Fruit fly (Drosophila melanogaster): ENCODE data around the gene Uvrag.

Gene Uvrag

DNA sequence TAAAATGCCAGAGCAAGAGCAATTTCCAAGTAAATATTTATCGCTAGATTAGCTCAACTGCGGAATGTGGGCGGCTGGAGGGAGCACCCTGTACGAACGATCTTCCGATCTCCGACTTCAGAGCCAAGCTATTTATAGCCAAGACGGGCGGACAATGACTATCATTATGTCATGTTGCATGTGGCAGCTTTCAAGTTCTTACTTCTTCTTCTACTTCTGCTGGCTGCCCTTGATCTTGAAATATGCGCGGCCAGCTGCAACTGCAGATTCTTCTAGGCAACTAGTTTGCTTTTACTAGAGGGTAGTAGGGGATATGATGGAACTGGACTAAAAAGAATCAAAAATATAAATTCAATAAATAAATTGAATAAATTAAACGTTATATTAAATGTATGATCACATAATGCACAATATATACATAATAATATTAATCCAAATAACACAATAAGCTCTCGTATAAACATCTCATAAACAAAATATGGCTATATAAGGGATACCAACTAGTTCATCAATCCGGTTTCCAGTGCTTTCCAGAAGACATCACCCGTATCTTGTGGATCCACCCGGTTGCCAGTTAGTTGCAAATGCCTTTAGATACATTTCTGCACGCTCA lies 18.4 kb upstream of the Uvrag start:
- no peak for TF ChIP-seq CG6792 (GFP tag; optimal IDR thresholded peaks at IDR 0.05)
- TF ChIP-seq Hr38 (GFP tag; optimal IDR thresholded peaks at IDR 0.05), result no peak
- no peak for TF ChIP-seq dac (GFP tag; optimal IDR thresholded peaks at IDR 0.05)
- TF ChIP-seq CG6854 (GFP tag; optimal IDR thresholded peaks at IDR 0.05), result no peak
- TF ChIP-seq CG11762 (GFP tag; optimal IDR thresholded peaks at IDR 0.05; ENCODE audit: insufficient read depth), result no peak
- no peak for TF ChIP-seq fd59A (GFP tag; optimal IDR thresholded peaks at IDR 0.05)
- peak; percentile 52 for TF ChIP-seq OdsH (GFP tag; optimal IDR thresholded peaks at IDR 0.05)
- peak; percentile 17 for TF ChIP-seq CG3919 (GFP tag; optimal IDR thresholded peaks at IDR 0.05)
- TF ChIP-seq CG6276 (GFP tag; optimal IDR thresholded peaks at IDR 0.05), result peak; percentile 25
- no peak for TF ChIP-seq fd85E (GFP tag; optimal IDR thresholded peaks at IDR 0.05)
- TF ChIP-seq CG6163 (GFP tag; IDR thresholded peaks at IDR 0.05), result no peak
- TF ChIP-seq pdm3 (GFP tag; optimal IDR thresholded peaks at IDR 0.05), result no peak
- TF ChIP-seq Lpt (GFP tag; optimal IDR thresholded peaks at IDR 0.05), result peak; percentile 55
- TF ChIP-seq Sox14 (GFP tag; optimal IDR thresholded peaks at IDR 0.05), result peak; percentile 25
- no peak for TF ChIP-seq CG11294 (GFP tag; IDR thresholded peaks at IDR 0.05)
- TF ChIP-seq Sox102F (GFP tag; optimal IDR thresholded peaks at IDR 0.05), result no peak
- TF ChIP-seq CG10631 (GFP tag; optimal IDR thresholded peaks at IDR 0.05), result peak; percentile 51
- no peak for TF ChIP-seq CG8319 (GFP tag; optimal IDR thresholded peaks at IDR 0.05)
- peak; percentile 70 for TF ChIP-seq CG15336 (GFP tag; IDR thresholded peaks at IDR 0.05)
- peak; percentile 72 for TF ChIP-seq CG32006 (GFP tag; optimal IDR thresholded peaks at IDR 0.05)
- no peak for TF ChIP-seq svp (GFP tag)
- no peak for TF ChIP-seq CG11902 (GFP tag; optimal IDR thresholded peaks at IDR 0.05)
- TF ChIP-seq Blimp-1 (GFP tag; optimal IDR thresholded peaks at IDR 0.05), result no peak
- TF ChIP-seq CG6808 (GFP tag; optimal IDR thresholded peaks at IDR 0.05), result peak; percentile 51
- no peak for TF ChIP-seq fkh (GFP tag; optimal IDR thresholded peaks at IDR 0.05)
- TF ChIP-seq CG8119 (GFP tag; IDR thresholded peaks at IDR 0.05), result peak; percentile 72
- TF ChIP-seq Eip78C (GFP tag), result peak; percentile 71
- TF ChIP-seq CG31627 (GFP tag; optimal IDR thresholded peaks at IDR 0.05), result no peak
- peak; percentile 4 for TF ChIP-seq CG1621 (tag; optimal IDR thresholded peaks at IDR 0.05)
- peak; percentile 13 for TF ChIP-seq net (GFP tag; optimal IDR thresholded peaks at IDR 0.05)
- TF ChIP-seq Eip93F (GFP tag; optimal IDR thresholded peaks at IDR 0.05), result no peak
- peak; percentile 31; the same call in 1 of the 2 replicates for TF ChIP-seq Gug (GFP tag; IDR thresholded peaks at IDR 0.05)
- peak; percentile 51; the same call in 2 of the 3 replicates for TF ChIP-seq eg (GFP tag; IDR thresholded peaks at IDR 0.05)
- peak; percentile 55 for TF ChIP-seq Ets96B (tag; optimal IDR thresholded peaks at IDR 0.05)
- no peak for TF ChIP-seq CG7368 (GFP tag; optimal IDR thresholded peaks at IDR 0.05)
- no peak for TF ChIP-seq CG16779 (tag; optimal IDR thresholded peaks at IDR 0.05)
- peak; percentile 33 for TF ChIP-seq spab (GFP tag; optimal IDR thresholded peaks at IDR 0.05)
- TF ChIP-seq Hr39 (GFP tag; optimal IDR thresholded peaks at IDR 0.05), result no peak
- no peak for TF ChIP-seq vri (GFP tag; optimal IDR thresholded peaks at IDR 0.05)
- peak; percentile 76 for TF ChIP-seq dsx (GFP tag; optimal IDR thresholded peaks at IDR 0.05; ENCODE audit: poor library complexity, severe bottlenecking)
- TF ChIP-seq Eip75B (GFP tag; optimal IDR thresholded peaks at IDR 0.05), result no peak
- TF ChIP-seq Met (GFP tag; optimal IDR thresholded peaks at IDR 0.05), result no peak
- no peak for TF ChIP-seq Hr4 (GFP tag; optimal IDR thresholded peaks at IDR 0.05)
- TF ChIP-seq cyc (GFP tag; optimal IDR thresholded peaks at IDR 0.05), result no peak
- TF ChIP-seq CG4318 (GFP tag; optimal IDR thresholded peaks at IDR 0.05), result peak; percentile 26
- peak; percentile 26 for TF ChIP-seq CG10669 (GFP tag; optimal IDR thresholded peaks at IDR 0.05)
- no peak for TF ChIP-seq CG8632 (GFP tag; optimal IDR thresholded peaks at IDR 0.05)
- TF ChIP-seq CG34406 (GFP tag; optimal IDR thresholded peaks at IDR 0.05), result no peak
- no peak for TF ChIP-seq Sox15 (GFP tag; optimal IDR thresholded peaks at IDR 0.05)
- TF ChIP-seq CG3032 (tag; optimal IDR thresholded peaks at IDR 0.05), result peak; percentile 70
- TF ChIP-seq ss (GFP tag; optimal IDR thresholded peaks at IDR 0.05), result peak; percentile 54 to 65
- TF ChIP-seq CG9139 (GFP tag; optimal IDR thresholded peaks at IDR 0.05), result no peak
